Fruit fly (Drosophila melanogaster): ENCODE data around the gene Syp.

DNA sequence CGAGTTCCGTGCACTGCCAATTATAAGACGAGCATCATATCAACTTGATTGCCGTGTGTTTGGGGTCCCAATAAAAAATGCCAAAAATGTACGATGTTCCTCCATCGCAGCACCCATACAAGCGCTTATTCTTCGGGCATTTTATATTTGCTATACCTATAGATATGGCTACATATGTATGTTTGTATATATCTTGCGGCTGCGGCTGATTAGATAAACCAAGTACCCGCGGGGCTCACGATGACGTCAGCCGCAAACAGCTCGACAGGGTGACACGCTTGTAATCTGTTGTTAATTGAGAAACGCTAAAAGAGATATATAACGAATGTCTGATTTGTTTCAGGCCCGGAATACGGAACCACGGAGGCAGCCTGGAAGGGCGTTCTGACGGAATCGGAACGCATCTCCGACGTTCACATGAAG lies 80.7 kb downstream of the Syp start:
- no peak for TF ChIP-seq CG8478 (optimal IDR thresholded peaks at IDR 0.05)
- TF ChIP-seq CTCF (optimal IDR thresholded peaks at IDR 0.05), result no peak
